Worm (Caenorhabditis elegans): Measurements from ENCODE around the gene jtr-1.

DNA sequence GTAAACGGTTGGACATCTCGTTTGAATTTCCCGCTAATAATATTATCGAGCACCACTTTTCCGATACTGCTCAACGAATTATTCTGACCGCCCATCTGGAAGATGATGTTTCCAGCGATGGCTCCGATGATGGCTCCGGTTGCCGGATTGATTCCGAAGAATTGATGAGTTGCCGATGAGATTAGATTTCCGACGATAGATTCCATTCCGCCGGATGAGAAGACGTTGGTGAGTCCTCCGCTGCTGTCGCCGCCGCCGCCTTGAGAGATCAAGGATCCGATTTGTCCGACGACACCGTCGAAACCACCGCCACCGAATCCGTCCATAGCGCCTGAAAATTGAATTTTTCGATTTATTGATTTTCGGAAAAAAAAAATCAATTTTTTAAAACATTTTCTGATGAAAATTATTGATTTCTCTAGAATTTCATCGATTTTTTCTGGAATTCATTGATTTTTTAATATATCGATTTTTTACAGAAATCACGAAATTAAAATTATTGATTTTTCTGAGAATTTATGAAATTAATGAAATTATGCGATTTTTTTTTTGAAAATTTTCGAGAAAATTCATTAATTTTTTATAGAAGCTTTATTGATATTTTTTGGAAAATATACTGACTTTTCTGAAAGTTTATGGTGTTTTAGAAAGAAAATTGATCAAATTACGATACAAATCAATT, 23.4 kb downstream of the jtr-1 start:
- TF ChIP-seq aly-2 (tag; optimal IDR thresholded peaks at IDR 0.05) (no peak), nhr-25 (tag; optimal IDR thresholded peaks at IDR 0.05; ENCODE audit: borderline replicate concordance, insufficient read depth) (no peak), daf-16 (GFP tag; optimal IDR thresholded peaks at IDR 0.05) (no peak), daf-16 (tag; optimal IDR thresholded peaks at IDR 0.05) (no peak), unc-130 (GFP tag; optimal IDR thresholded peaks at IDR 0.05) (no peak), nhr-76 (tag; optimal IDR thresholded peaks at IDR 0.05) (no peak), lin-39 (tag; optimal IDR thresholded peaks at IDR 0.05) (no peak), fos-1 (tag; optimal IDR thresholded peaks at IDR 0.05) (no peak), arid-1 (GFP tag; conservative IDR thresholded peaks at IDR 0.05) (no peak)

All from whole organism, L4 larva.